Worm (Caenorhabditis elegans) whole organism, early embryonic: ENCODE data around the gene nlp-59.

Experiments
- B0310.2 ChIP-seq: sonication (generic microtip); optimal IDR thresholded peaks from 2 replicates; lab custom pipeline; 2016; ENCODE audit warnings: mild to moderate bottlenecking, missing genetic modification characterization, missing compliant biosample characterization
- F13C5.2 ChIP-seq: sonication (generic microtip); optimal IDR thresholded peaks from 2 replicates; lab custom pipeline; 2017; ENCODE audit warnings: mild to moderate bottlenecking, missing genetic modification characterization, inconsistent platforms, missing compliant biosample characterization
- aly-1 ChIP-seq: sonication (generic microtip); optimal IDR thresholded peaks from 2 replicates; lab custom pipeline; 2016; ENCODE audit warnings: missing genetic modification characterization, missing compliant biosample characterization
- ama-1 ChIP-seq: fragments of 150-350 bp; optimal IDR thresholded peaks from 2 replicates; lab custom pipeline; 2014
- ceh-13 ChIP-seq: fragments of 200-800 bp; sonication (Bioruptor generic); optimal IDR thresholded peaks from 2 replicates; lab custom pipeline; 2018; ENCODE audit warnings: mild to moderate bottlenecking, missing genetic modification characterization, missing compliant biosample characterization
- ceh-36 ChIP-seq: sonication (generic microtip); optimal IDR thresholded peaks from 2 replicates; lab custom pipeline; 2016; ENCODE audit warnings: missing genetic modification characterization, inconsistent platforms, missing compliant biosample characterization
- ets-7 ChIP-seq: sonication (generic microtip); optimal IDR thresholded peaks from 2 replicates; lab custom pipeline; 2016; ENCODE audit warnings: missing genotype, missing genetic modification characterization, missing compliant biosample characterization
- flt-1 ChIP-seq: fragments of 200-800 bp; sonication (Bioruptor generic); IDR thresholded peaks from 2 replicates; pipeline ENCODE4 v1.3.6; 2022; ENCODE audit warnings: missing genetic modification characterization, missing compliant biosample characterization
- hmbx-1 ChIP-seq: sonication (generic microtip); optimal IDR thresholded peaks from 2 replicates; lab custom pipeline; 2016; ENCODE audit warnings: mild to moderate bottlenecking, missing genetic modification characterization, missing compliant biosample characterization
- hmg-4 ChIP-seq: fragments of 200-800 bp; sonication (Bioruptor generic); optimal IDR thresholded peaks from 2 replicates; lab custom pipeline; 2018; ENCODE audit warnings: mild to moderate bottlenecking, missing genetic modification characterization, missing compliant biosample characterization
- hnd-1 ChIP-seq: sonication (generic microtip); optimal IDR thresholded peaks from 2 replicates; lab custom pipeline; 2016; ENCODE audit warnings: missing genetic modification characterization, missing compliant biosample characterization
- pes-1 ChIP-seq: fragments of 200-800 bp; sonication (Bioruptor generic); IDR thresholded peaks from 2 replicates; pipeline ENCODE4 v1.3.6; 2022; ENCODE audit warnings: missing genetic modification reagents, missing genetic modification characterization, missing compliant biosample characterization
- scrt-1 ChIP-seq: fragments of 200-800 bp; sonication (Bioruptor generic); IDR thresholded peaks from 2 replicates; pipeline ENCODE4 v1.3.6; 2022; ENCODE audit warnings: missing genetic modification characterization, missing compliant biosample characterization
- sea-1 ChIP-seq: fragments of 200-800 bp; sonication (Bioruptor generic); conservative IDR thresholded peaks from 2 replicates; pipeline ENCODE4 v1.3.6; 2022; ENCODE audit warnings: missing genetic modification characterization, missing compliant biosample characterization
- tbx-11 ChIP-seq: fragments of 200-800 bp; sonication (Bioruptor generic); IDR thresholded peaks from 2 replicates; pipeline ENCODE4 v1.3.6; 2022; ENCODE audit warnings: missing genetic modification characterization, missing compliant biosample characterization
- tbx-37 ChIP-seq: fragments of 200-800 bp; sonication (Bioruptor generic); conservative IDR thresholded peaks from 2 replicates; pipeline ENCODE4 v1.3.6; 2022; ENCODE audit warnings: missing genetic modification reagents, missing genetic modification characterization, missing compliant biosample characterization
- tra-4 ChIP-seq: sonication (generic microtip); optimal IDR thresholded peaks from 2 replicates; lab custom pipeline; 2017; ENCODE audit warnings: missing genetic modification characterization, missing compliant biosample characterization

The nlp-59 gene

DNA sequence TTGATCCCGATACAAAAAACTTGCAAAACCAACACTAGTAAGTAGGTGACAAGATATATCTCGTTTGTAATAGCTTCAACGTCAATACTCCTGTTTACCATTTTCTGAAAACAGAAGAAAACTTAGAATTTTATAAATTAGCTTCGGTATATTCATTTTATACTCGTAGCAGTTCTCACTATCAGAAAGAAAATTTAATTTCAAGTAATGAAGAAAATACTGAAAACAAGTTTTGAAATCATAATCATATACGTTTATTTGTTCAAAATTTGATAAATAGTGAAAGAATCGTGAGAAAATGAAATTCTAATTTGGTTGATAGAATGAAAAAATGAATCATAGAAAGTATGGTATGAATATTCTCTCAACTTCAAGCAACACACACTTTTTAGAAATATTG lies 16.6 kb upstream of the nlp-59 start, which contains the start of gene C30G7.5:
C30G7.5 (minus strand) TSS at position 101 of the 400 bp plus-strand sequence.
- TF ChIP-seq sea-1 (GFP tag; lab: Robert Waterston, UW) (no peak), pes-1 (GFP tag; lab: Robert Waterston, UW) (no peak), tbx-11 (GFP tag; lab: Robert Waterston, UW) (no peak), tbx-37 (GFP tag; lab: Robert Waterston, UW) (no peak), hnd-1 (tag; lab: Kevin White, UChicago) (no peak), ceh-36 (tag; lab: Kevin White, UChicago) (no peak)

ce11 chrV:14955676-14956075 lies 15.6 kb upstream of the nlp-59 start, which contains the start of gene F02D8.9:
F02D8.9 (minus strand) TSS chrV:14955776.
- TF ChIP-seq ceh-13 (no peak), hnd-1 (tag; lab: Kevin White, UChicago) (no peak), tra-4 (tag; lab: Kevin White, UChicago) (no peak), scrt-1 (GFP tag; lab: Robert Waterston, UW) (no peak), F13C5.2 (tag; lab: Kevin White, UChicago) (no peak), tbx-37 (GFP tag; lab: Robert Waterston, UW) (no peak), hmbx-1 (tag; lab: Kevin White, UChicago) (no peak), aly-1 (tag; lab: Kevin White, UChicago) (no peak), hmg-4 (GFP tag; lab: Kevin White, UChicago) (no peak)

- TF ChIP-seq hmg-4 (GFP tag; lab: Kevin White, UChicago) = no peak
Measured at ce11 chrV:14978205-14978751, 7.0 kb downstream of the nlp-59 start, which contains the start of the genes grd-12 and F02D8.1. grd-12 (plus strand) TSS chrV:14978505. F02D8.1 (minus strand) TSS chrV:14978701.

DNA sequence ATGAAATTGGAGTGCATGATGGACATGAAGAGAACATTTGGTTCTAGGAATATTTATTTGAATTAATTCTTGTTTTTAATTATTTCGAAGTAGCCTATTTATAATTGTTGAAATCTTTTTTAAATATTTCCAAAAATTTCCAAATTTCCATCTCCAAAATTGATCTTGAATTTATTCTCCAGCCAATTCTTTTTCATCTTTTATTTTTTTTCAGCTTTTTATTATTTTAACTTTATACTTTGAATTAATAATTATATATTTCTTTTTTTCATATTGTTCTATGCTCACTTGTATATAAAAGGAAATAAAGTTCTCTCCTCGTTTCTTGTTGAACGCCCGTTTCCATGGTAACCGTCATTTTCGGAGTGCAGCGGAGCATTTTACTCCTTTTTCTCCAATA lies 8.7 kb downstream of the nlp-59 start, which contains the start of gene xbx-1:
xbx-1 (plus strand) TSS at position 301 of the 400 bp plus-strand sequence.
- TF ChIP-seq tra-4 (tag; lab: Kevin White, UChicago) = no peak

DNA sequence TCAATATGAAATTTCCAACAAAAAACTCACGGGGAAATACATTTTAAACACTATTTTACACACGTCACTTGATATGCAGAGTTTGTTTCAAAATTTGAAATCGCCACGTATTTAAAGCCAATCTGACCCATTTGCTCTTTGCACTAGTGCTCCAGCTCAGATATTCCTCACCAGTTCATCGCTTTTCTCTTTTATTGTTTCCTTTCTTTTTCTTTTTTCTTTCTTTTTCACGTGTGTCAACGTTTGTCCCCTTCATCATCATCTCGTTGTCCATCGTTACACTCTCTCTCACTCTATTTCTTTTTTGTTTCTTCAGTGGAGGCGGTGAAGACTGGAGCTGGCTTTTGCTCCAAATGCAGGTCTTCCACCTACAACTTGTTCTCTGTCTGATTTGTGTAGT lies 13.4 kb downstream of the nlp-59 start, which contains the start of gene F02D8.4:
F02D8.4 (plus strand) TSS at position 301 of the 400 bp plus-strand sequence.
- TF ChIP-seq scrt-1 (GFP tag; lab: Robert Waterston, UW) (no peak), sea-1 (GFP tag; lab: Robert Waterston, UW) (no peak), ama-1 (lab: Kevin White, UChicago) (no peak), tbx-37 (GFP tag; lab: Robert Waterston, UW) (no peak), ets-7 (no peak), ceh-36 (tag; lab: Kevin White, UChicago) (no peak), hmbx-1 (tag; lab: Kevin White, UChicago) (no peak), ceh-13 (no peak)

ce11 chrV:14990843-14991242 lies 19.6 kb downstream of the nlp-59 start, which contains the start of the genes cdt-2 and T01C3.2:
cdt-2 (minus strand) TSS chrV:14991126.
T01C3.2 (plus strand) TSS chrV:14991168.
- TF ChIP-seq ets-7 (no peak), hnd-1 (tag; lab: Kevin White, UChicago) (no peak), tra-4 (tag; lab: Kevin White, UChicago) (no peak), aly-1 (tag; lab: Kevin White, UChicago) (no peak), ama-1 (lab: Kevin White, UChicago) (no peak), hmg-4 (GFP tag; lab: Kevin White, UChicago) (no peak), hmbx-1 (tag; lab: Kevin White, UChicago) (no peak), ceh-36 (tag; lab: Kevin White, UChicago) (no peak), B0310.2 (tag; lab: Kevin White, UChicago) (no peak), pes-1 (GFP tag; lab: Robert Waterston, UW) (no peak), sea-1 (GFP tag; lab: Robert Waterston, UW) (no peak), tbx-37 (GFP tag; lab: Robert Waterston, UW) (no peak), tbx-11 (GFP tag; lab: Robert Waterston, UW) (no peak), scrt-1 (GFP tag; lab: Robert Waterston, UW) (no peak)

DNA sequence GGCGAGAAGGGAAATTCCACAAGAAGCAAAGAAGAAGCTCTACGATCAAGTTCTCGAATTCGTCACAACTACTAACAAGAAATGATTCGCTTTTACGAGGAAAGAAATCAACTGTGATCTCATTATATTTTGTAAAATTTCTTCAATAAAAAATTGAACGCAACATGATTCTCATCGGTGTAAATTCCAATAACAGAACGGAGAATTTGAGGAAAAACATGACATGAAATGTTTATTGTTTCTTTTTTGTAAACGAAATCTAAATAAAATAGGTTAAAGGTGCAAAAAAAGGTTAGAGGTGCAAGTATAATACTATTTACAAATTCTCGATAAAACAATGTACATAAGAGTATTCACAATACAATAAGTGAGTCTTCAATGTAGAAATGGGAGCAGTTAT lies 20.3 kb downstream of the nlp-59 start:
- TF ChIP-seq ama-1 (lab: Kevin White, UChicago) (no peak), ceh-36 (tag; lab: Kevin White, UChicago) (no peak), B0310.2 (tag; lab: Kevin White, UChicago) (no peak), tra-4 (tag; lab: Kevin White, UChicago) (no peak), F13C5.2 (tag; lab: Kevin White, UChicago) (no peak), hmg-4 (GFP tag; lab: Kevin White, UChicago) (no peak), hnd-1 (tag; lab: Kevin White, UChicago) (no peak)

- TF ChIP-seq scrt-1 (GFP tag; lab: Robert Waterston, UW) (no peak), sea-1 (GFP tag; lab: Robert Waterston, UW) (no peak), tra-4 (tag; lab: Kevin White, UChicago) (no peak), tbx-11 (GFP tag; lab: Robert Waterston, UW) (no peak), ets-7 (no peak), hmg-4 (GFP tag; lab: Kevin White, UChicago) (no peak), hmbx-1 (tag; lab: Kevin White, UChicago) (no peak), ceh-36 (tag; lab: Kevin White, UChicago) (no peak), hnd-1 (tag; lab: Kevin White, UChicago) (no peak), ceh-13 (no peak), flt-1 (no peak), B0310.2 (tag; lab: Kevin White, UChicago) (no peak), ama-1 (lab: Kevin White, UChicago) (no peak), pes-1 (GFP tag; lab: Robert Waterston, UW) (no peak), F13C5.2 (tag; lab: Kevin White, UChicago) (no peak), tbx-37 (GFP tag; lab: Robert Waterston, UW) (no peak), aly-1 (tag; lab: Kevin White, UChicago) (no peak)
Measured at ce11 chrV:14992627-14993117, 21.4 kb downstream of the nlp-59 start, which contains the start of gene T01C3.3. T01C3.3 (minus strand) TSS chrV:14992677.
